Worm (Caenorhabditis elegans): ENCODE results near the gene C25D7.5.

- TF ChIP-seq ama-1 (optimal IDR thresholded peaks at IDR 0.05) = no peak
- TF ChIP-seq tra-4 (tag; optimal IDR thresholded peaks at IDR 0.05) = no peak
- no peak for TF ChIP-seq B0310.2 (tag; optimal IDR thresholded peaks at IDR 0.05)
These were observed 8.1 kb downstream of the C25D7.5 start for ce11 chrV:15060595-15060994.

Data from whole organism, early embryonic.